Fruit fly (Drosophila melanogaster): ENCODE measurements around the gene CG43330.
A peak's percentile ranks its signal among the peaks of the same experiment; 100 is the strongest.

The CG43330 gene

dm6 chr3L:22470299-22470791 lies 33.9 kb downstream of the CG43330 start, which contains the start of gene CG11426:
TSS of gene CG11426 (plus strand) at chr3L:22470556.
- peak in 1 of 2 experiments; percentile 92 for TF ChIP-seq Pdp1 (GFP tag; optimal IDR thresholded peaks at IDR 0.05)
- TF ChIP-seq CG14667 (GFP tag; IDR thresholded peaks at IDR 0.05): no peak
- TF ChIP-seq Jarid2 (GFP tag; optimal IDR thresholded peaks at IDR 0.05): peak; percentile 22
- no peak for TF ChIP-seq Oli (tag; optimal IDR thresholded peaks at IDR 0.05)
- TF ChIP-seq pita (GFP tag; optimal IDR thresholded peaks at IDR 0.05): peak; percentile 2
- no peak for TF ChIP-seq Ets97D (GFP tag; optimal IDR thresholded peaks at IDR 0.05)
- TF ChIP-seq grn (GFP tag; optimal IDR thresholded peaks at IDR 0.05): no peak
- peak; percentile 29 for TF ChIP-seq stwl (tag; optimal IDR thresholded peaks at IDR 0.05)
- TF ChIP-seq dan (GFP tag; IDR thresholded peaks at IDR 0.05): no peak
- 0 out of 4 replicates have a peak, but pooled peaks have one; percentile 42 for TF ChIP-seq chinmo (GFP tag; IDR thresholded peaks at IDR 0.05; ENCODE audit: partially characterized antibody)
- TF ChIP-seq gcm (GFP tag; optimal IDR thresholded peaks at IDR 0.05): no peak
- no peak for TF ChIP-seq CG12942 (GFP tag; optimal IDR thresholded peaks at IDR 0.05)
- no peak for TF ChIP-seq CG15514 (GFP tag; optimal IDR thresholded peaks at IDR 0.05)
- TF ChIP-seq CG15696 (tag; optimal IDR thresholded peaks at IDR 0.05): no peak
- peak; percentile 98 for TF ChIP-seq CG9437 (GFP tag; optimal IDR thresholded peaks at IDR 0.05)
- TF ChIP-seq CTCF (GFP tag; optimal IDR thresholded peaks at IDR 0.05): peak; percentile 23
- TF ChIP-seq gcm2 (GFP tag; optimal IDR thresholded peaks at IDR 0.05): no peak
- no peak for TF ChIP-seq repo (GFP tag; optimal IDR thresholded peaks at IDR 0.05)
- no peak for TF ChIP-seq CG7786 (GFP tag; optimal IDR thresholded peaks at IDR 0.05)
- TF ChIP-seq ken (GFP tag; IDR thresholded peaks at IDR 0.05): no peak
- TF ChIP-seq sens (GFP tag): peak; percentile 66
- TF ChIP-seq H2.0 (GFP tag; IDR thresholded peaks at IDR 0.05): no peak
- no peak for TF ChIP-seq yki (optimal IDR thresholded peaks at IDR 0.05)
- no peak for TF ChIP-seq Rx (GFP tag; IDR thresholded peaks at IDR 0.05)

dm6 chr3L:22468562-22468961 lies 35.7 kb downstream of the CG43330 start, which contains the start of gene CG11437:
TSS of gene CG11437 (plus strand) at chr3L:22468862.
- peak; percentile 37 for TF ChIP-seq Med (GFP tag)
- no peak for TF ChIP-seq Opbp (GFP tag; IDR thresholded peaks at IDR 0.05; ENCODE audit: partially characterized antibody)
- TF ChIP-seq CG13894 (tag; optimal IDR thresholded peaks at IDR 0.05): peak; percentile 75
- TF ChIP-seq eyg (GFP tag; optimal IDR thresholded peaks at IDR 0.05): no peak
- TF ChIP-seq D19A (tag; optimal IDR thresholded peaks at IDR 0.05): no peak
- TF ChIP-seq Ets97D (GFP tag; optimal IDR thresholded peaks at IDR 0.05): no peak
- TF ChIP-seq Ravus (GFP tag; IDR thresholded peaks at IDR 0.05): no peak
- no peak for TF ChIP-seq CG11456 (GFP tag; IDR thresholded peaks at IDR 0.05)
- no peak for TF ChIP-seq en (GFP tag; optimal IDR thresholded peaks at IDR 0.05)
- TF ChIP-seq CG12769 (tag; optimal IDR thresholded peaks at IDR 0.05): peak; percentile 42
- TF ChIP-seq CG6175 (GFP tag; IDR thresholded peaks at IDR 0.05): no peak
- no peak for TF ChIP-seq dan (GFP tag; IDR thresholded peaks at IDR 0.05)
- peak; percentile 67 for TF ChIP-seq vvl (GFP tag; IDR thresholded peaks at IDR 0.05)
- no peak for TF ChIP-seq CG17361 (GFP tag; IDR thresholded peaks at IDR 0.05)
- no peak for TF ChIP-seq CG3407 (GFP tag; optimal IDR thresholded peaks at IDR 0.05)
- no peak for TF ChIP-seq fd64A (GFP tag; optimal IDR thresholded peaks at IDR 0.05)
- TF ChIP-seq Usf (GFP tag; optimal IDR thresholded peaks at IDR 0.05): no peak
- TF ChIP-seq CG18764 (GFP tag; optimal IDR thresholded peaks at IDR 0.05): no peak
- TF ChIP-seq Hsf (GFP tag; optimal IDR thresholded peaks at IDR 0.05): no peak
- peak; percentile 29 for TF ChIP-seq sd (tag; optimal IDR thresholded peaks at IDR 0.05)
- no peak for TF ChIP-seq usp (GFP tag; optimal IDR thresholded peaks at IDR 0.05)
- TF ChIP-seq Pdp1 (GFP tag; optimal IDR thresholded peaks at IDR 0.05): no peak
- no peak for TF ChIP-seq zen2 (GFP tag; IDR thresholded peaks at IDR 0.05; ENCODE audit: partially characterized antibody)
